Fruit fly (Drosophila melanogaster) whole organism, prepupa: ENCODE data around the gene DZIP1.

Source experiments
- CG1621 ChIP-seq: fragments of 200-800 bp; sonication (Bioruptor generic); optimal IDR thresholded peaks from 3 replicates; lab custom pipeline; 2018; ENCODE audit warnings: missing biosample characterization, mild to moderate bottlenecking, missing genetic modification characterization
- CG6854 ChIP-seq: fragments of 200-800 bp; sonication (Bioruptor generic); optimal IDR thresholded peaks from 2 replicates; lab custom pipeline; 2017; ENCODE audit warnings: missing biosample characterization, mild to moderate bottlenecking, missing genetic modification characterization
- Eip78C ChIP-seq: fragments of 200-800 bp; sonication (Bioruptor generic); peaks from one replicate; lab custom pipeline; 2016; ENCODE audit warnings: missing biosample characterization, missing genetic modification characterization
- Ets96B ChIP-seq: fragments of 200-800 bp; optimal IDR thresholded peaks from 2 replicates; lab custom pipeline; 2019; ENCODE audit warnings: missing biosample characterization, mild to moderate bottlenecking, missing genetic modification characterization, moderate library complexity
- Lpt ChIP-seq: fragments of 200-800 bp; sonication (Bioruptor generic); optimal IDR thresholded peaks from 3 replicates; lab custom pipeline; 2016; ENCODE audit warnings: missing biosample characterization, missing genetic modification characterization
- Smox ChIP-seq: fragments of 200-800 bp; sonication (Bioruptor generic); optimal IDR thresholded peaks from 3 replicates; lab custom pipeline; 2016; ENCODE audit warnings: missing biosample characterization, missing genetic modification characterization
- Sox102F ChIP-seq: fragments of 200-800 bp; sonication (Bioruptor generic); optimal IDR thresholded peaks from 2 replicates; lab custom pipeline; 2016; ENCODE audit warnings: missing biosample characterization, mild to moderate bottlenecking, missing genetic modification characterization
- pdm3 ChIP-seq: fragments of 200-800 bp; sonication (Bioruptor generic); optimal IDR thresholded peaks from 3 replicates; lab custom pipeline; 2016; ENCODE audit warnings: missing biosample characterization, missing genetic modification characterization

- TF ChIP-seq CG6854 (GFP tag; lab: Kevin White, UChicago) (no peak), Lpt (GFP tag; lab: Kevin White, UChicago) (no peak), CG1621 (tag; lab: Kevin White, UChicago) (no peak), pdm3 (GFP tag; lab: Kevin White, UChicago) (no peak), Sox102F (no peak), Ets96B (tag; lab: Kevin White, UChicago) (no peak), Smox (GFP tag; lab: Kevin White, UChicago) (no peak), Eip78C (GFP tag; lab: Kevin White, UChicago) (no peak)
Measured at dm6 chr3R:24481040-24481439, 34.0 kb upstream of the DZIP1 start.
